Worm (Caenorhabditis elegans) whole organism, L3 larva: Measurements from ENCODE around the gene Y57E12AL.6.

Experiments used
- mdl-1 ChIP-seq: fragments of 150-350 bp; optimal IDR thresholded peaks from 2 replicates; lab custom pipeline; 2014; ENCODE audit warnings: missing biosample characterization, missing genetic modification characterization
- mml-1 ChIP-seq: fragments of 150-350 bp; sonication (generic microtip); optimal IDR thresholded peaks from 3 replicates; lab custom pipeline; 2014; ENCODE audit warnings: missing biosample characterization, missing genetic modification characterization
- nhr-12 ChIP-seq: fragments of 150-350 bp; optimal IDR thresholded peaks from 2 replicates; lab custom pipeline; 2014; ENCODE audit warnings: missing biosample characterization, missing genetic modification characterization
- nhr-237 ChIP-seq: fragments of 150-350 bp; optimal IDR thresholded peaks from 2 replicates; lab custom pipeline; 2014; ENCODE audit warnings: missing biosample characterization, missing genetic modification characterization
- pqm-1 ChIP-seq: fragments of 150-350 bp; optimal IDR thresholded peaks from 2 replicates; lab custom pipeline; 2017; ENCODE audit warnings: missing biosample characterization, missing genetic modification characterization, inconsistent platforms
- skn-1 ChIP-seq: fragments of 150-350 bp; optimal IDR thresholded peaks from 2 replicates; lab custom pipeline; 2014; ENCODE audit warnings: missing biosample characterization, missing genetic modification characterization
- tbx-2 ChIP-seq: sonication (generic microtip); optimal IDR thresholded peaks from 2 replicates; lab custom pipeline; 2016; ENCODE audit warnings: mild to moderate bottlenecking, missing genetic modification characterization, missing compliant biosample characterization
- unc-62 ChIP-seq: fragments of 150-350 bp; sonication (generic microtip); optimal IDR thresholded peaks from 4 replicates; lab custom pipeline; 2014; ENCODE audit warnings: missing biosample characterization, missing genetic modification reagents, missing genetic modification characterization
- ztf-11 ChIP-seq: fragments of 150-350 bp; optimal IDR thresholded peaks from 2 replicates; lab custom pipeline; 2014; ENCODE audit warnings: missing biosample characterization, missing genetic modification characterization
- ztf-4 ChIP-seq: fragments of 150-350 bp; optimal IDR thresholded peaks from 2 replicates; lab custom pipeline; 2014; ENCODE audit warnings: missing biosample characterization, missing genetic modification characterization

DNA sequence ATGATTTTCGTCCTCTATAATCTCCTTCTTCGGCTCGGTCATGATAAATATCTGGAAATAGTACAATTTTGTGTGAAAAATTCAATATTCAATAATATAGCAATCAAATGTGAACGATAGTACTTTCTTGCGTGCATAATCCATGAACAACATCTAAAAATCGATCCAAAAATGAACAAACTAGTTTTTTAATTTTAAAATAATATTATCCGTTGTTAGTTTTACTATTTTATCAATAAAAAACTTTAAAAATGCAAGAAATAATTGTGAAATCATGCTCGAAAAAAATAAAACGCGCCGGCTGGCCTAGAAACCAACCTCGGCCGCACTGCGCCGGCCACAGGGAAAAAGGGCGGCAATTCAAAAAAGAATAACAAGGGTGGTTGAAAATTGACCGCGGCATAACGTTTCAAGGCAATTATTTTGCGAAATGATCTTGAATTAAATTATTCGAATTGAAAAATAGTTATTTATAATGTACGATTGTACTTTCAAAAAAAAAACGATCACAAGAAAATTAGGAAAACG lies 24.4 kb upstream of the Y57E12AL.6 start, which contains the start of gene mys-1:
- TF ChIP-seq pqm-1 (no peak), skn-1 (tag; lab: Kevin White, UChicago) (no peak), nhr-237 (no peak), ztf-11 (tag; lab: Kevin White, UChicago) (no peak), mml-1 (no peak), ztf-4 (tag; lab: Kevin White, UChicago) (no peak), mdl-1 (tag; lab: Kevin White, UChicago) (no peak), unc-62 (no peak), nhr-12 (tag; lab: Kevin White, UChicago) (no peak), tbx-2 (tag; lab: Kevin White, UChicago) (no peak)
